Worm (Caenorhabditis elegans) whole organism, young adult: ENCODE measurements around the gene C36A4.4.
"Not testable (repeated sequence)": the region's sequence is repeated elsewhere in the genome, so short reads cannot be mapped to it uniquely, and the experiment has no call there.

Experiments used
- ama-1 ChIP-seq, 3 experiments: fragments of 150-350 bp in 1 of 3; sonication (generic microtip) in 2 of 3; optimal IDR thresholded peaks; 2 replicates each; lab custom pipeline; 2014 to 2018; ENCODE audit warnings: missing biosample characterization in 2 of 3, missing genetic modification characterization in 2 of 3, missing genetic modification reagents in 2 of 3
- ets-4 ChIP-seq: fragments of 200-800 bp; sonication (Bioruptor generic); optimal IDR thresholded peaks from 2 replicates; lab custom pipeline; 2018; ENCODE audit warnings: mild to moderate bottlenecking, missing genetic modification characterization, missing compliant biosample characterization
- zim-3 ChIP-seq: sonication (generic microtip); optimal IDR thresholded peaks from 2 replicates; lab custom pipeline; 2017; ENCODE audit warnings: mild to moderate bottlenecking, missing genetic modification characterization, moderate library complexity, missing compliant biosample characterization

ce11 chrIII:3840279-3840678 is 3.1 kb downstream of the C36A4.4 start, which contains the start of gene C36A4.11:
- not testable (repeated sequence) for TF ChIP-seq zim-3 (tag; lab: Kevin White, UChicago); ama-1 (optimal IDR thresholded peaks at IDR 0.05; lab: Kevin White, UChicago); ama-1 (GFP tag; optimal IDR thresholded peaks at IDR 0.05; lab: Kevin White, UChicago); ets-4
